Worm (Caenorhabditis elegans): ENCODE measurements around the gene C49A9.2.

DNA sequence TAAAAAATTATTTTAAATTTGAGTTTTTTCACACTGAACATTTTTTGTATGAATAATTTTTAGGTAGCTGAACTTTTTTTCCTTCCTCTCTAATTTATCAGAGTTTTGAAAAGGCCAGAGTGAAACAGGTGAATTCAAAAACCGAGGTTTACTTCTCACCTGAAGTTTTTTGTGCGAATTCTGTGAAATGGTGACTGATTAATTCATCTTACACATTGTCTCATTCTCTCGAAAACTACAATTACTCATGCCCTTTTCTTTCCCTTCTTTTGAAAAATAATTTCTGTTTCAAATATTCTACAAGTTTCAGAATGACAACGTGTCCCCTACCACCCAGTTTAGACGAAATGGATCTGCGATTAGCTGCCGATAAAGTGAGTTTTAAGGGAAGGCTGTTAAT is 23.5 kb upstream of the C49A9.2 start, which contains the start of gene tkr-2:
- TF ChIP-seq repo-1 (tag; optimal IDR thresholded peaks at IDR 0.05) (no peak), ceh-100 (GFP tag; IDR thresholded peaks at IDR 0.05) (no peak), ZK185.1 (tag; optimal IDR thresholded peaks at IDR 0.05; ENCODE audit: poor library complexity, severe bottlenecking) (no peak), ets-4 (GFP tag; optimal IDR thresholded peaks at IDR 0.05) (no peak), lir-1 (GFP tag; conservative IDR thresholded peaks at IDR 0.05) (no peak), ztf-28 (GFP tag; IDR thresholded peaks at IDR 0.05) (no peak)
